Worm (Caenorhabditis elegans): ENCODE data around the gene T05A8.3.
A peak's percentile ranks its signal among the peaks of the same experiment; 100 is the strongest.

ce11 chrII:2752536-2752935, 35.3 kb upstream of the T05A8.3 start, which contains the start of gene F29A7.6:
- TF ChIP-seq ama-1 (optimal IDR thresholded peaks at IDR 0.05) (no peak), snpc-4 (tag; optimal IDR thresholded peaks at IDR 0.05) (peak; percentile 71), nhr-28 (tag; optimal IDR thresholded peaks at IDR 0.05) (no peak), ztf-11 (tag; optimal IDR thresholded peaks at IDR 0.05) (no peak), egl-27 (tag; optimal IDR thresholded peaks at IDR 0.05) (no peak), tbx-2 (tag; optimal IDR thresholded peaks at IDR 0.05) (no peak)

All from whole organism, L3 larva.